Worm (Caenorhabditis elegans): Measurements from ENCODE around the gene nhr-5.

The nhr-5 gene

ce11 chrIV:15381826-15382225 is 18.3 kb upstream of the nhr-5 start:
- no peak for TF ChIP-seq hlh-1 (tag; optimal IDR thresholded peaks at IDR 0.05)
- TF ChIP-seq elt-1 (tag; optimal IDR thresholded peaks at IDR 0.05; ENCODE audit: borderline replicate concordance, insufficient read depth) = no peak

- no peak for TF ChIP-seq unc-62 (GFP tag; optimal IDR thresholded peaks at IDR 0.05)
- no peak for TF ChIP-seq lin-32 (GFP tag; optimal IDR thresholded peaks at IDR 0.05)
Measured at ce11 chrIV:15382539-15382938, 17.5 kb upstream of the nhr-5 start.

ce11 chrIV:15385181-15385580 is 14.9 kb upstream of the nhr-5 start:
- no peak for TF ChIP-seq nhr-237 (tag; optimal IDR thresholded peaks at IDR 0.05)
- TF ChIP-seq sem-2 (GFP tag; optimal IDR thresholded peaks at IDR 0.05) = no peak
- no peak for TF ChIP-seq ham-2 (GFP tag; optimal IDR thresholded peaks at IDR 0.05)
- TF ChIP-seq ceh-43 (GFP tag; optimal IDR thresholded peaks at IDR 0.05) = no peak
- TF ChIP-seq lin-13 (tag; optimal IDR thresholded peaks at IDR 0.05) = no peak
- TF ChIP-seq M03D4.4 (tag; optimal IDR thresholded peaks at IDR 0.05) = no peak
- no peak for TF ChIP-seq ceh-83 (GFP tag; optimal IDR thresholded peaks at IDR 0.05)
- no peak for TF ChIP-seq unc-39 (tag; optimal IDR thresholded peaks at IDR 0.05)
- TF ChIP-seq lsy-2 (tag; optimal IDR thresholded peaks at IDR 0.05) = no peak
- no peak for TF ChIP-seq pha-4 (tag; optimal IDR thresholded peaks at IDR 0.05)
- TF ChIP-seq drap-1 (GFP tag; optimal IDR thresholded peaks at IDR 0.05) = no peak

ce11 chrIV:15390927-15391326 is 9.2 kb upstream of the nhr-5 start, which contains the start of gene Y73F8A.1159:
Gene Y73F8A.1159 (minus strand): TSS chrIV:15391027.
- no peak for TF ChIP-seq nhr-2 (tag; optimal IDR thresholded peaks at IDR 0.05)
- no peak for TF ChIP-seq lin-32 (GFP tag; optimal IDR thresholded peaks at IDR 0.05)
- TF ChIP-seq bed-3 (GFP tag; optimal IDR thresholded peaks at IDR 0.05) = no peak
- TF ChIP-seq ztf-11 (tag; optimal IDR thresholded peaks at IDR 0.05) = no peak
- no peak for TF ChIP-seq drap-1 (GFP tag; optimal IDR thresholded peaks at IDR 0.05)
- TF ChIP-seq nhr-12 (tag; optimal IDR thresholded peaks at IDR 0.05) = no peak
- no peak for TF ChIP-seq unc-120 (tag; optimal IDR thresholded peaks at IDR 0.05; ENCODE audit: poor library complexity, severe bottlenecking)
- no peak for TF ChIP-seq flh-1 (GFP tag; optimal IDR thresholded peaks at IDR 0.05)
- no peak for TF ChIP-seq lin-13 (tag; optimal IDR thresholded peaks at IDR 0.05)
- TF ChIP-seq unc-62 (GFP tag; optimal IDR thresholded peaks at IDR 0.05) = no peak
- no peak for TF ChIP-seq unc-39 (tag; optimal IDR thresholded peaks at IDR 0.05)
- no peak for TF ChIP-seq ceh-83 (GFP tag; optimal IDR thresholded peaks at IDR 0.05)
- no peak for TF ChIP-seq pha-4 (tag; optimal IDR thresholded peaks at IDR 0.05)

- no peak for TF ChIP-seq ceh-43 (GFP tag; optimal IDR thresholded peaks at IDR 0.05)
- no peak for TF ChIP-seq pha-4 (tag; optimal IDR thresholded peaks at IDR 0.05)
- TF ChIP-seq M03D4.4 (tag; optimal IDR thresholded peaks at IDR 0.05) = no peak
- no peak for TF ChIP-seq nhr-2 (tag; optimal IDR thresholded peaks at IDR 0.05)
- TF ChIP-seq ztf-11 (tag; optimal IDR thresholded peaks at IDR 0.05) = no peak
- no peak for TF ChIP-seq mls-2 (tag; optimal IDR thresholded peaks at IDR 0.05)
- TF ChIP-seq bed-3 (GFP tag; optimal IDR thresholded peaks at IDR 0.05) = no peak
- no peak for TF ChIP-seq elt-1 (tag; optimal IDR thresholded peaks at IDR 0.05; ENCODE audit: borderline replicate concordance, insufficient read depth)
- no peak for TF ChIP-seq tbx-8 (GFP tag; optimal IDR thresholded peaks at IDR 0.05)
- TF ChIP-seq ceh-39 (tag; optimal IDR thresholded peaks at IDR 0.05) = no peak
- TF ChIP-seq nhr-237 (tag; optimal IDR thresholded peaks at IDR 0.05) = no peak
- no peak for TF ChIP-seq nhr-28 (tag; optimal IDR thresholded peaks at IDR 0.05)
Measured at ce11 chrIV:15391549-15391948, 8.5 kb upstream of the nhr-5 start.

- TF ChIP-seq unc-120 (tag; optimal IDR thresholded peaks at IDR 0.05; ENCODE audit: poor library complexity, severe bottlenecking) (no peak), lin-32 (GFP tag; optimal IDR thresholded peaks at IDR 0.05) (no peak), nhr-237 (tag; optimal IDR thresholded peaks at IDR 0.05) (no peak), ceh-83 (GFP tag; optimal IDR thresholded peaks at IDR 0.05) (no peak), nhr-76 (tag; optimal IDR thresholded peaks at IDR 0.05) (no peak), elt-3 (tag; optimal IDR thresholded peaks at IDR 0.05) (no peak), drap-1 (GFP tag; optimal IDR thresholded peaks at IDR 0.05) (no peak), M03D4.4 (tag; optimal IDR thresholded peaks at IDR 0.05) (no peak), tbx-8 (GFP tag; optimal IDR thresholded peaks at IDR 0.05) (no peak), lin-13 (tag; optimal IDR thresholded peaks at IDR 0.05) (no peak), sptf-1 (tag; optimal IDR thresholded peaks at IDR 0.05) (no peak), bed-3 (GFP tag; optimal IDR thresholded peaks at IDR 0.05) (no peak), mep-1 (tag; optimal IDR thresholded peaks at IDR 0.05) (no peak), lsy-2 (tag; optimal IDR thresholded peaks at IDR 0.05) (no peak), zip-8 (tag; optimal IDR thresholded peaks at IDR 0.05) (no peak), nhr-12 (tag; optimal IDR thresholded peaks at IDR 0.05) (no peak), flh-1 (GFP tag; optimal IDR thresholded peaks at IDR 0.05) (no peak)
Measured at ce11 chrIV:15393186-15393585, 6.9 kb upstream of the nhr-5 start.

Measured in whole organism, mixed stage, embryonic.